Fruit fly (Drosophila melanogaster) Kc167 (cell line): ENCODE data around the gene CG15533.

Experiments
- Sin3A ChIP-seq: fragments of >200 bp; optimal IDR thresholded peaks from 2 replicates; lab custom pipeline; 2018; ENCODE audit warnings: missing external identifiers
- h ChIP-seq: fragments of >200 bp; optimal IDR thresholded peaks from 3 replicates; lab custom pipeline; 2018; ENCODE audit warnings: missing external identifiers
- psq ChIP-seq: fragments of >200 bp; optimal IDR thresholded peaks from 2 replicates; lab custom pipeline; 2017; ENCODE audit warnings: missing external identifiers
- ttk ChIP-seq: sonication (Bioruptor generic); optimal IDR thresholded peaks from 2 replicates; lab custom pipeline; 2017; ENCODE audit warnings: missing external identifiers

DNA sequence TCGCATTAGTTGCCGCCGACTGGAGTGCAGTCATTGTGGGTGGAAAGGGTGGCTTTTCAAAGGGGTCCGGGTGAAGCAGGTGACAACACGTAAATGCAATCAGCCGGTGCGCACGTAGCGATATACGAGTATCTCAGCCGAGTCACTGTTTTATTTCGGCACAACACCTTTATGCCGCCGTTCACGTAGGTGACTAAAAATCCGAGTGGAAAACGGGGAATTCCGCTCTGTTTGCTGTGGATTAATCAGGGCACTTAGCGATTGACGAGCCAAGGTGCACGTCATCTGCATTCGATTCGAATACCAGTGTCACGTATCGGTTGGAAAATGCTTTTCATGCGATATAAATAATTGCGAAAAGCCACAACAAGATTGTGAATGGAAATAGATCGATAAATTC lies 22.1 kb upstream of the CG15533 start:
- no peak for TF ChIP-seq psq (lab: Kevin White, UChicago)
- TF ChIP-seq ttk (lab: Kevin White, UChicago): no peak
- TF ChIP-seq Sin3A (lab: Kevin White, UChicago): no peak
- TF ChIP-seq h (lab: Kevin White, UChicago): no peak
